Fruit fly (Drosophila melanogaster) Kc167 (cell line): Measurements from ENCODE around the gene GstZ2.

ENCODE experiments used
- Myc ChIP-seq: fragments of >200 bp; optimal IDR thresholded peaks from 2 replicates; lab custom pipeline; 2017; ENCODE audit warnings: missing external identifiers
- Sin3A ChIP-seq: fragments of >200 bp; optimal IDR thresholded peaks from 2 replicates; lab custom pipeline; 2018; ENCODE audit warnings: missing external identifiers
- h ChIP-seq: fragments of >200 bp; optimal IDR thresholded peaks from 3 replicates; lab custom pipeline; 2018; ENCODE audit warnings: missing external identifiers
- insv ChIP-seq: fragments of >200 bp; optimal IDR thresholded peaks from 3 replicates; lab custom pipeline; 2018; ENCODE audit warnings: missing external identifiers
- psq ChIP-seq: fragments of >200 bp; optimal IDR thresholded peaks from 2 replicates; lab custom pipeline; 2017; ENCODE audit warnings: missing external identifiers
- ttk ChIP-seq: sonication (Bioruptor generic); optimal IDR thresholded peaks from 2 replicates; lab custom pipeline; 2017; ENCODE audit warnings: missing external identifiers

- TF ChIP-seq h (lab: Kevin White, UChicago) (no peak), insv (lab: Kevin White, UChicago) (no peak), psq (lab: Kevin White, UChicago) (no peak), Myc (no peak), Sin3A (lab: Kevin White, UChicago) (no peak), ttk (lab: Kevin White, UChicago) (no peak)
Observed at dm6 chr3R:9468109-9468508, 7.7 kb upstream of the GstZ2 start.
